In the genomic region with DNA sequence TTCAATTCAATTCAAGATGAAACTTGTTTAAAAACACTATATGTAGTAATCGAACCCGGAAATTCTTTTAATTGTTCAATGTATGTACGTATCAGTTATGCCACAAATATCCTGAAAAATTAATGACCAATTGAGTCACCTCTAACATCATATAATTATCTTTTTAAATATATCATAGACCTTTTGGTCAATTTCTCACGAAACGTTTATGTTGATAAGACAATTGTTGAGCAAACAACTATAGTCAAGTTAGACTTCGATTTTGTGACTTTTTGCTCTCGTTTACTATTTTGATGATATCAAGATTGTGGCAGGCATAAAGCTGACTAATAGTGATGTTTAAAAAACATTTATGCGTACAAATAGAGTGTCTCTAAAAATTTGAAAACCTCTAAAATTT, we compare ENCODE assay signal across 6 worm cellular contexts.
TF ChIP-seq lines count a peak whose summit lies in the region.

No protein-coding gene starts in this region.

TF ChIP-seq in whole organism, L1 larva, 84 proteins besides CTCF, POLR2A, EP300 and RAD21:
- TF ChIP-seq sox-4 (tag; optimal IDR thresholded peaks at IDR 0.05; lab: Kevin White, UChicago), result no peak
- TF ChIP-seq nhr-20 (tag; optimal IDR thresholded peaks at IDR 0.05; lab: Kevin White, UChicago), result peak; percentile 12

TF ChIP-seq in whole organism, L2 larva, 48 proteins besides CTCF, POLR2A, EP300 and RAD21:
- no peak for TF ChIP-seq gmeb-1 (tag; optimal IDR thresholded peaks at IDR 0.05; lab: Kevin White, UChicago)
- TF ChIP-seq ceh-16 (tag; optimal IDR thresholded peaks at IDR 0.05; lab: Kevin White, UChicago), result no peak
- peak; percentile 93 for TF ChIP-seq fos-1 (tag; optimal IDR thresholded peaks at IDR 0.05; lab: Kevin White, UChicago)
TF ChIP-seq in whole organism, L2 larva: peak in this region for 1.

TF ChIP-seq in whole organism, L3 larva, 47 proteins besides CTCF, POLR2A, EP300 and RAD21:
- TF ChIP-seq pqm-1 (tag; optimal IDR thresholded peaks at IDR 0.05; lab: Kevin White, UChicago), result peak; percentile 83
- TF ChIP-seq ceh-28 (tag; optimal IDR thresholded peaks at IDR 0.05; lab: Kevin White, UChicago), result no peak
- TF ChIP-seq unc-62 (GFP tag; optimal IDR thresholded peaks at IDR 0.05; lab: Kevin White, UChicago), result no peak
- peak; percentile 57 for TF ChIP-seq elt-2 (tag; optimal IDR thresholded peaks at IDR 0.05; lab: Kevin White, UChicago)
TF ChIP-seq in whole organism, L3 larva: peak in this region for 2.

TF ChIP-seq in whole organism, L4 larva, 104 proteins besides CTCF, POLR2A, EP300 and RAD21:
- no peak for TF ChIP-seq lir-3 (tag; optimal IDR thresholded peaks at IDR 0.05; lab: Kevin White, UChicago)
- TF ChIP-seq Y105C5A.15 (GFP tag; IDR thresholded peaks at IDR 0.05; lab: Robert Waterston, UW), result no peak
- TF ChIP-seq pqm-1 (tag; optimal IDR thresholded peaks at IDR 0.05; lab: Kevin White, UChicago), result peak; percentile 13
- TF ChIP-seq hlh-11 (tag; optimal IDR thresholded peaks at IDR 0.05; lab: Kevin White, UChicago), result peak; percentile 11
- no peak for TF ChIP-seq mes-2 (tag; optimal IDR thresholded peaks at IDR 0.05; lab: Kevin White, UChicago; ENCODE audit: poor library complexity, severe bottlenecking)
- no peak for TF ChIP-seq dmd-8 (GFP tag; IDR thresholded peaks at IDR 0.05; lab: Robert Waterston, UW)
- no peak for TF ChIP-seq ceh-32 (tag; optimal IDR thresholded peaks at IDR 0.05; lab: Kevin White, UChicago; ENCODE audit: poor library complexity)
- TF ChIP-seq dve-1 (tag; optimal IDR thresholded peaks at IDR 0.05; lab: Kevin White, UChicago; ENCODE audit: insufficient read depth), result peak; percentile 1
- no peak for TF ChIP-seq daf-16 (GFP tag; optimal IDR thresholded peaks at IDR 0.05; lab: Kevin White, UChicago)
- peak; percentile 58 for TF ChIP-seq daf-16 (tag; optimal IDR thresholded peaks at IDR 0.05; lab: Kevin White, UChicago)
- TF ChIP-seq nhr-6 (tag; optimal IDR thresholded peaks at IDR 0.05; lab: Kevin White, UChicago), result no peak
- no peak for TF ChIP-seq ZK546.5 (tag; optimal IDR thresholded peaks at IDR 0.05; lab: Kevin White, UChicago)
- peak; percentile 22 for TF ChIP-seq nhr-28 (tag; optimal IDR thresholded peaks at IDR 0.05; lab: Kevin White, UChicago)
- no peak for TF ChIP-seq ceh-28 (tag; optimal IDR thresholded peaks at IDR 0.05; lab: Kevin White, UChicago)

TF ChIP-seq in whole organism, late embryonic, 69 proteins besides CTCF, POLR2A, EP300 and RAD21:
- TF ChIP-seq C08G9.2 (tag; optimal IDR thresholded peaks at IDR 0.05; lab: Kevin White, UChicago) (no peak), ztf-16 (tag; optimal IDR thresholded peaks at IDR 0.05; lab: Kevin White, UChicago) (no peak), hlh-6 (tag; optimal IDR thresholded peaks at IDR 0.05; lab: Kevin White, UChicago) (no peak), pat-9 (tag; optimal IDR thresholded peaks at IDR 0.05; lab: Kevin White, UChicago) (no peak), ahr-1 (tag; optimal IDR thresholded peaks at IDR 0.05; lab: Kevin White, UChicago) (no peak), pag-3 (tag; optimal IDR thresholded peaks at IDR 0.05; lab: Kevin White, UChicago; ENCODE audit: borderline replicate concordance) (no peak), elt-2 (tag; optimal IDR thresholded peaks at IDR 0.05; lab: Kevin White, UChicago) (peak; percentile 24)
TF ChIP-seq in whole organism, late embryonic: peak in this region for 1.

TF ChIP-seq in whole organism, young adult, 124 proteins besides CTCF, POLR2A, EP300 and RAD21:
- no peak for TF ChIP-seq Y53G8AR.9 (GFP tag; conservative IDR thresholded peaks at IDR 0.05; lab: Robert Waterston, UW)
- TF ChIP-seq xnd-1 (tag; optimal IDR thresholded peaks at IDR 0.05; lab: Kevin White, UChicago), result no peak
- no peak for TF ChIP-seq egl-18 (GFP tag; IDR thresholded peaks at IDR 0.05; lab: Robert Waterston, UW)
- no peak for TF ChIP-seq nhr-179 (tag; optimal IDR thresholded peaks at IDR 0.05; lab: Kevin White, UChicago)
- TF ChIP-seq nhr-80 (tag; optimal IDR thresholded peaks at IDR 0.05; lab: Kevin White, UChicago), result peak; percentile 28
